Worm (Caenorhabditis elegans) whole organism, L4 larva: ENCODE measurements around the gene K02E11.3.

ENCODE experiments used
- F44E2.7 ChIP-seq: fragments of 200-800 bp; sonication (Bioruptor generic); IDR thresholded peaks from 2 replicates; pipeline ENCODE4 v2.1.2; 2022; ENCODE audit warnings: missing genetic modification characterization, missing compliant biosample characterization
- Y48G9A.11 ChIP-seq: fragments of 200-800 bp; sonication (Bioruptor generic); IDR thresholded peaks from 2 replicates; pipeline ENCODE4 v1.3.6; 2022; ENCODE audit warnings: missing genetic modification reagents, missing genetic modification characterization, missing compliant biosample characterization
- ZK546.5 ChIP-seq, 2 experiments: sonication (generic microtip); optimal IDR thresholded peaks; 2 replicates each; lab custom pipeline; 2017; ENCODE audit warnings: missing biosample characterization in 2 of 2, missing genetic modification characterization in 2 of 2
- ama-1 ChIP-seq: fragments of 150-350 bp; optimal IDR thresholded peaks from 2 replicates; lab custom pipeline; 2014; ENCODE audit warnings: inconsistent platforms, mixed read lengths
- ceh-28 ChIP-seq: fragments of 150-350 bp; optimal IDR thresholded peaks from 2 replicates; lab custom pipeline; 2014; ENCODE audit warnings: missing biosample characterization, missing genetic modification reagents, missing genetic modification characterization
- dmd-6 ChIP-seq: fragments of 200-800 bp; sonication (Bioruptor generic); IDR thresholded peaks from 2 replicates; pipeline ENCODE4 v1.3.6; 2022; ENCODE audit warnings: missing genetic modification reagents, missing genetic modification characterization, missing compliant biosample characterization
- dmd-8 ChIP-seq: fragments of 200-800 bp; sonication (Bioruptor generic); IDR thresholded peaks from 2 replicates; pipeline ENCODE4 v1.3.6; 2022; ENCODE audit warnings: missing genetic modification characterization, missing compliant biosample characterization
- duxl-1 ChIP-seq: sonication (generic microtip); optimal IDR thresholded peaks from 2 replicates; lab custom pipeline; 2016; ENCODE audit warnings: mild to moderate bottlenecking, missing genetic modification characterization, moderate library complexity, missing compliant biosample characterization; ENCODE audit not compliant: poor library complexity
- egl-43 ChIP-seq: fragments of 200-800 bp; sonication (Bioruptor generic); IDR thresholded peaks from 2 replicates; pipeline ENCODE4 v1.3.6; 2022; ENCODE audit warnings: missing genetic modification reagents, missing genetic modification characterization, missing compliant biosample characterization
- fkh-10 ChIP-seq: fragments of 150-350 bp; optimal IDR thresholded peaks from 2 replicates; lab custom pipeline; 2014; ENCODE audit warnings: missing biosample characterization, missing genetic modification reagents, missing genetic modification characterization
- lin-1 ChIP-seq: fragments of 200-800 bp; sonication (Bioruptor generic); IDR thresholded peaks from 2 replicates; pipeline ENCODE4 v1.3.6; 2022; ENCODE audit warnings: missing genetic modification reagents, missing genetic modification characterization, missing compliant biosample characterization
- lin-15B ChIP-seq: fragments of 150-350 bp; sonication (generic microtip); optimal IDR thresholded peaks from 3 replicates; lab custom pipeline; 2014; ENCODE audit warnings: missing biosample characterization, missing genetic modification characterization
- lin-29 ChIP-seq: fragments of 200-800 bp; sonication (Bioruptor generic); IDR thresholded peaks from 2 replicates; pipeline ENCODE4 v1.3.6; 2022; ENCODE audit warnings: missing genetic modification reagents, missing genetic modification characterization, missing compliant biosample characterization
- lsy-2 ChIP-seq, 2 experiments: fragments of 150-350 bp in 1 of 2; sonication (generic microtip) in 1 of 2; optimal IDR thresholded peaks; 2 replicates each; lab custom pipeline; 2014 to 2017; ENCODE audit warnings: missing biosample characterization in 2 of 2, missing genetic modification characterization in 2 of 2
- mdl-1 ChIP-seq, 2 experiments: fragments of 150-350 bp in 1 of 2; sonication (generic microtip) in 1 of 2; optimal IDR thresholded peaks; 2 replicates each; lab custom pipeline; 2014 to 2017; ENCODE audit warnings: missing biosample characterization in 2 of 2, missing genetic modification characterization in 2 of 2
- mdt-29 ChIP-seq: fragments of 200-800 bp; sonication (Bioruptor generic); IDR thresholded peaks from 2 replicates; pipeline ENCODE4 v1.3.6; 2022; ENCODE audit warnings: missing genetic modification reagents, missing genetic modification characterization, missing compliant biosample characterization
- mes-2 ChIP-seq: sonication (generic microtip); optimal IDR thresholded peaks from 2 replicates; lab custom pipeline; 2016; ENCODE audit warnings: missing genotype, mild to moderate bottlenecking, missing genetic modification characterization, missing compliant biosample characterization; ENCODE audit not compliant: poor library complexity, severe bottlenecking
- nhr-111 ChIP-seq: fragments of 200-800 bp; sonication (Bioruptor generic); optimal IDR thresholded peaks from 2 replicates; lab custom pipeline; 2018; ENCODE audit warnings: mild to moderate bottlenecking, missing genetic modification characterization, missing compliant biosample characterization
- nhr-76 ChIP-seq: fragments of 150-350 bp; optimal IDR thresholded peaks from 2 replicates; lab custom pipeline; 2014; ENCODE audit warnings: missing biosample characterization, missing genetic modification characterization
- pha-4 ChIP-seq, 2 experiments: fragments of 150-350 bp in 1 of 2; fragments of 200-800 bp in 1 of 2; sonication (Bioruptor generic) in 1 of 2; IDR thresholded peaks in 1 of 2; optimal IDR thresholded peaks in 1 of 2; 2 replicates each; pipeline versions ENCODE4 v1.3.6 to Lab custom; 2014 to 2022; ENCODE audit warnings: missing genetic modification characterization in 2 of 2, missing genetic modification reagents in 2 of 2, missing biosample characterization in 1 of 2, missing compliant biosample characterization in 1 of 2
- php-3 ChIP-seq: fragments of 200-800 bp; sonication (Bioruptor generic); IDR thresholded peaks from 2 replicates; pipeline ENCODE4 v1.3.6; 2022; ENCODE audit warnings: missing genetic modification reagents, missing genetic modification characterization, missing compliant biosample characterization
- pqm-1 ChIP-seq: sonication (generic microtip); optimal IDR thresholded peaks from 2 replicates; lab custom pipeline; 2017; ENCODE audit warnings: missing biosample characterization, missing genetic modification characterization
- saeg-2 ChIP-seq: fragments of 200-800 bp; sonication (Bioruptor generic); IDR thresholded peaks from 2 replicates; pipeline ENCODE4 v1.3.6; 2022; ENCODE audit warnings: missing genetic modification reagents, missing genetic modification characterization, missing compliant biosample characterization
- set-16 ChIP-seq: fragments of 200-800 bp; sonication (Bioruptor generic); IDR thresholded peaks from 2 replicates; pipeline ENCODE4 v1.3.6; 2022; ENCODE audit warnings: missing genetic modification reagents, missing genetic modification characterization, missing compliant biosample characterization
- vab-7 ChIP-seq: fragments of 200-800 bp; sonication (Bioruptor generic); IDR thresholded peaks from 2 replicates; pipeline ENCODE4 v1.3.6; 2022; ENCODE audit warnings: missing genetic modification reagents, missing genetic modification characterization, missing compliant biosample characterization
- zfp-2 ChIP-seq: sonication (generic microtip); optimal IDR thresholded peaks from 2 replicates; lab custom pipeline; 2016; ENCODE audit warnings: mild to moderate bottlenecking, missing genetic modification characterization, missing compliant biosample characterization

Gene K02E11.3

DNA sequence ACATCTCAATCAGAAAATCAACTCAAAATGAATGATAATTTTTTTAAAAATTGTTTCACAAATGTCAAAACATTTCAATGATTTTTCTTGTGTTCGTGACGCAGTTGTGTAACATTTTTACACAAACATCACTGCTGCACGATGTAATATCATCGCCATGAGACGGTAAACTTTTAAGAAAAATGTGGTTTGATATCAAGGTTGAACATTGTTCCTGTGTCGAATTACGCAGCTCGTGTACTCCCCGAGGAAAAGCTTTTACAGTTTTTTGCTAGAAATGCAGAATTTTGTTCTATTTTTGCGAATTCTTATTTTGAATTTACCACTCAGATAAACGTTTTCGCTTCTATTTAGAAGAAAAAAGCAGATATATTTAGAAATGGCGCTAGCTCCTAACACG lies 49.0 kb downstream of the K02E11.3 start (continued):
- TF ChIP-seq duxl-1 (peak; percentile 47), F44E2.7 (no peak), mdt-29 (GFP tag; lab: Robert Waterston, UW) (no peak), lsy-2 (tag; optimal IDR thresholded peaks at IDR 0.05; lab: Kevin White, UChicago) (peak in 1 of 2 experiments; percentile 68), vab-7 (no peak), ceh-28 (tag; lab: Kevin White, UChicago) (no peak), saeg-2 (GFP tag; lab: Robert Waterston, UW) (no peak), nhr-76 (tag; lab: Kevin White, UChicago) (no peak), lin-1 (GFP tag; lab: Robert Waterston, UW) (peak; percentile 59; the same call in 1 of the 2 replicates), dmd-6 (GFP tag; lab: Robert Waterston, UW) (no peak; the same call in 1 of the 2 replicates), zfp-2 (no peak), pha-4 (GFP tag; IDR thresholded peaks at IDR 0.05; lab: Robert Waterston, UW) (peak; percentile 44; the same call in 1 of the 2 replicates), pha-4 (tag; optimal IDR thresholded peaks at IDR 0.05; lab: Kevin White, UChicago) (no peak), egl-43 (GFP tag; lab: Robert Waterston, UW) (no peak), lin-15B (tag; lab: Kevin White, UChicago) (no peak), php-3 (no peak), ama-1 (lab: Kevin White, UChicago) (peak; percentile 87), lin-29 (GFP tag; lab: Robert Waterston, UW) (no peak), mdl-1 (tag; optimal IDR thresholded peaks at IDR 0.05; lab: Kevin White, UChicago) (peak in 1 of 2 experiments; percentile 59), ZK546.5 (tag; optimal IDR thresholded peaks at IDR 0.05; lab: Kevin White, UChicago) (no peak), nhr-111 (no peak), set-16 (GFP tag; lab: Robert Waterston, UW) (no peak), pqm-1 (tag; lab: Kevin White, UChicago) (no peak), mes-2 (tag; lab: Kevin White, UChicago) (peak; percentile 64), Y48G9A.11 (GFP tag; lab: Robert Waterston, UW) (no peak), dmd-8 (GFP tag; lab: Robert Waterston, UW) (no peak), fkh-10 (GFP tag; lab: Kevin White, UChicago) (no peak)
